Worm (Caenorhabditis elegans) whole organism, mixed stage, embryonic: ENCODE results near the gene srlf-35.

ENCODE experiments used
- nhr-28 ChIP-seq: fragments of 150-350 bp; optimal IDR thresholded peaks from 2 replicates; lab custom pipeline; 2014; ENCODE audit warnings: missing biosample characterization, missing genetic modification characterization
- nhr-76 ChIP-seq: sonication (generic microtip); optimal IDR thresholded peaks from 2 replicates; lab custom pipeline; 2017; ENCODE audit warnings: missing biosample characterization, missing genetic modification characterization
- pha-4 ChIP-seq: fragments of 150-350 bp; optimal IDR thresholded peaks from 2 replicates; lab custom pipeline; 2018; ENCODE audit warnings: missing biosample characterization, missing genetic modification reagents, missing genetic modification characterization
- sptf-1 ChIP-seq: sonication (generic microtip); optimal IDR thresholded peaks from 2 replicates; lab custom pipeline; 2017; ENCODE audit warnings: mild to moderate bottlenecking, missing genetic modification characterization, moderate library complexity, missing compliant biosample characterization
- ztf-11 ChIP-seq: fragments of 150-350 bp; optimal IDR thresholded peaks from 2 replicates; lab custom pipeline; 2014; ENCODE audit warnings: missing biosample characterization, missing genetic modification characterization

DNA sequence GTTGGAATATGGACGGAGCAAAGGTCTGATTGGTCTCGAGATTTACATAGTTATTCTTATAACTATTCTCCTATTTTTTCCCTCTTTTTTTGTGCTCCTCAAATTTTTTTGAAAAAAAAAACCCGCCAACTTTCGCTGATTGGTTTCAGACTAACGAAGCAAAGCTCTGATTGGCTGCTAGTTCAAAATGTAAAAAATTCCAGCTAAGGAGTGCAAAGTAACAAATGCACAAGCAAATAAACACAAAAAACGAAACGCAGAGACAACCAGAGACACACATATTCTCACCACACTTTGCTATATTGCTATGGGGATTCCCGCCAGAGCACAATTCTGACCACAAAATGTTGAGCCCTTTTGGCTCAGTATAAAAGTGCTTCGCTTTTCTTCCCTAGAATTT lies 6.4 kb upstream of the srlf-35 start, which contains the start of gene T01G6.1:
- TF ChIP-seq pha-4 (tag; lab: Kevin White, UChicago), result no peak
- TF ChIP-seq nhr-76 (tag; lab: Kevin White, UChicago), result no peak
- TF ChIP-seq sptf-1 (tag; lab: Kevin White, UChicago), result no peak
- no peak for TF ChIP-seq ztf-11 (tag; lab: Kevin White, UChicago)
- no peak for TF ChIP-seq nhr-28 (tag; lab: Kevin White, UChicago)
